Fruit fly (Drosophila melanogaster) whole organism, embryonic: Measurements from ENCODE around the gene CG18766.

Experiments
- Ada2b ChIP-seq: fragments of 200-800 bp; sonication (Bioruptor generic); IDR thresholded peaks from 2 replicates; pipeline ENCODE4 v1.3.6; 2022; ENCODE audit warnings: missing biosample characterization, missing genetic modification characterization
- BEAF-32 ChIP-seq: fragments of 200-800 bp; sonication (Bioruptor generic); optimal IDR thresholded peaks from 3 replicates; lab custom pipeline; 2017; ENCODE audit warnings: missing biosample characterization, missing genetic modification characterization, mild to moderate bottlenecking, moderate library complexity, missing genetic modification reagents
- CG10321 ChIP-seq: fragments of 200-800 bp; sonication (Bioruptor generic); IDR thresholded peaks from 2 replicates; pipeline ENCODE4 v1.3.6; 2022; ENCODE audit warnings: missing biosample characterization, missing genetic modification characterization
- CG11696 ChIP-seq: fragments of 200-800 bp; sonication (Bioruptor generic); IDR thresholded peaks from 2 replicates; pipeline ENCODE4 v1.3.6; 2022; ENCODE audit warnings: missing biosample characterization, missing genetic modification characterization
- CG12942 ChIP-seq: fragments of 200-800 bp; sonication (Bioruptor generic); optimal IDR thresholded peaks from 3 replicates; lab custom pipeline; 2016; ENCODE audit warnings: missing biosample characterization, missing genetic modification characterization
- CG17385 ChIP-seq: fragments of 200-800 bp; sonication (Bioruptor generic); optimal IDR thresholded peaks from 3 replicates; lab custom pipeline; 2018; ENCODE audit warnings: missing biosample characterization, mild to moderate bottlenecking, missing genetic modification characterization
- CG1792 ChIP-seq: fragments of 200-800 bp; sonication (Bioruptor generic); optimal IDR thresholded peaks from 2 replicates; lab custom pipeline; 2016; ENCODE audit warnings: missing biosample characterization, missing genetic modification characterization
- CG3726 ChIP-seq: fragments of 200-800 bp; sonication (Bioruptor generic); IDR thresholded peaks from 3 replicates; pipeline ENCODE4, ENCODE4 v1.3.6; 2022; ENCODE audit warnings: missing biosample characterization, missing genetic modification characterization
- CG6654 ChIP-seq: fragments of 200-800 bp; sonication (Bioruptor generic); optimal IDR thresholded peaks from 2 replicates; lab custom pipeline; 2017; ENCODE audit warnings: missing biosample characterization, mild to moderate bottlenecking, missing genetic modification characterization
- CG6765 ChIP-seq: fragments of 200-800 bp; sonication (Bioruptor generic); optimal IDR thresholded peaks from 3 replicates; lab custom pipeline; 2017; ENCODE audit warnings: missing biosample characterization, mild to moderate bottlenecking, missing genetic modification characterization
- CG7271 ChIP-seq: fragments of 200-800 bp; sonication (Bioruptor generic); optimal IDR thresholded peaks from 2 replicates; lab custom pipeline; 2018; ENCODE audit warnings: missing biosample characterization, mild to moderate bottlenecking, missing genetic modification characterization, moderate library complexity
- CG7839 ChIP-seq: fragments of 200-800 bp; sonication (Bioruptor generic); optimal IDR thresholded peaks from 3 replicates; lab custom pipeline; 2018; ENCODE audit warnings: missing biosample characterization, mild to moderate bottlenecking, missing genetic modification characterization, moderate library complexity
- CG7963 ChIP-seq: fragments of 200-800 bp; sonication (Bioruptor generic); IDR thresholded peaks from 3 replicates; pipeline ENCODE4 v1.3.6; 2022; ENCODE audit warnings: missing biosample characterization, missing genetic modification characterization; ENCODE audit not compliant: partially characterized antibody
- CG8281 ChIP-seq: fragments of 200-800 bp; sonication (Bioruptor generic); optimal IDR thresholded peaks from 2 replicates; lab custom pipeline; 2018; ENCODE audit warnings: missing biosample characterization, mild to moderate bottlenecking, missing genetic modification characterization, moderate library complexity
- CG9876 ChIP-seq: fragments of 200-800 bp; sonication (Bioruptor generic); optimal IDR thresholded peaks from 2 replicates; lab custom pipeline; 2016; ENCODE audit warnings: missing biosample characterization, missing genetic modification characterization
- D19B ChIP-seq: fragments of 200-800 bp; sonication (Bioruptor generic); optimal IDR thresholded peaks from 2 replicates; lab custom pipeline; 2017; ENCODE audit warnings: missing biosample characterization, mild to moderate bottlenecking, missing genetic modification characterization
- Ets97D ChIP-seq: fragments of 200-800 bp; sonication (Bioruptor generic); optimal IDR thresholded peaks from 3 replicates; lab custom pipeline; 2016; ENCODE audit warnings: missing biosample characterization, missing genetic modification characterization
- Fer3 ChIP-seq: fragments of 200-800 bp; sonication (Bioruptor generic); optimal IDR thresholded peaks from 2 replicates; lab custom pipeline; 2018; ENCODE audit warnings: missing biosample characterization, mild to moderate bottlenecking, missing genetic modification characterization, moderate library complexity
- H15 ChIP-seq: fragments of 200-800 bp; sonication (Bioruptor generic); IDR thresholded peaks from 3 replicates; pipeline ENCODE4 v1.3.6; 2022; ENCODE audit warnings: missing biosample characterization, missing genetic modification characterization
- Jarid2 ChIP-seq: fragments of 200-800 bp; sonication (Bioruptor generic); optimal IDR thresholded peaks from 3 replicates; lab custom pipeline; 2017; ENCODE audit warnings: mild to moderate bottlenecking, missing biosample characterization, missing genetic modification reagents, missing genetic modification characterization
- Lim3 ChIP-seq: fragments of 200-800 bp; sonication (Bioruptor generic); IDR thresholded peaks from 2 replicates; pipeline ENCODE4 v1.3.6; 2022; ENCODE audit warnings: missing biosample characterization, missing genetic modification characterization
- Med ChIP-seq: fragments of 200-800 bp; sonication (Bioruptor generic); peaks from one replicate; lab custom pipeline; 2016; ENCODE audit warnings: missing biosample characterization, missing genetic modification characterization, mild to moderate bottlenecking, inconsistent platforms, moderate library complexity
- Meics ChIP-seq: fragments of 200-800 bp; sonication (Bioruptor generic); optimal IDR thresholded peaks from 2 replicates; lab custom pipeline; 2017; ENCODE audit warnings: missing biosample characterization, mild to moderate bottlenecking, missing genetic modification characterization
- Oaz ChIP-seq: fragments of 200-800 bp; sonication (Bioruptor generic); IDR thresholded peaks from 2 replicates; pipeline ENCODE4 v1.3.6; 2022; ENCODE audit warnings: missing biosample characterization, missing genetic modification characterization
- Opbp ChIP-seq: fragments of 200-800 bp; sonication (Bioruptor generic); IDR thresholded peaks from 3 replicates; pipeline ENCODE4 v1.3.6; 2022; ENCODE audit warnings: missing biosample characterization, missing genetic modification characterization; ENCODE audit not compliant: partially characterized antibody
- PHDP ChIP-seq: fragments of 200-800 bp; sonication (Bioruptor generic); optimal IDR thresholded peaks from 3 replicates; lab custom pipeline; 2018; ENCODE audit warnings: missing biosample characterization, mild to moderate bottlenecking, missing genetic modification characterization, moderate library complexity
- Ravus ChIP-seq: fragments of 200-800 bp; sonication (Bioruptor generic); IDR thresholded peaks from 2 replicates; pipeline ENCODE4 v1.3.6; 2022; ENCODE audit warnings: missing biosample characterization, missing genetic modification characterization
- YL-1 ChIP-seq: fragments of 200-800 bp; sonication (Bioruptor generic); optimal IDR thresholded peaks from 3 replicates; lab custom pipeline; 2017; ENCODE audit warnings: missing biosample characterization, mild to moderate bottlenecking, missing genetic modification characterization
- chif ChIP-seq, 2 experiments: fragments of 200-800 bp; sonication (Bioruptor generic); optimal IDR thresholded peaks; 3 replicates each; lab custom pipeline; 2016; ENCODE audit warnings: missing biosample characterization in 2 of 2, missing genetic modification characterization in 2 of 2
- dmrt11E ChIP-seq: fragments of 200-800 bp; sonication (Bioruptor generic); optimal IDR thresholded peaks from 3 replicates; lab custom pipeline; 2018; ENCODE audit warnings: missing biosample characterization, mild to moderate bottlenecking, missing genetic modification characterization, moderate library complexity
- gcm ChIP-seq: fragments of 200-800 bp; sonication (Bioruptor generic); optimal IDR thresholded peaks from 2 replicates; lab custom pipeline; 2019; ENCODE audit warnings: missing biosample characterization, mild to moderate bottlenecking, missing genetic modification characterization, moderate library complexity
- grn ChIP-seq: fragments of 200-800 bp; sonication (Bioruptor generic); optimal IDR thresholded peaks from 3 replicates; lab custom pipeline; 2017; ENCODE audit warnings: missing biosample characterization, missing genetic modification characterization
- h ChIP-seq: fragments of >200 bp; optimal IDR thresholded peaks from 2 replicates; lab custom pipeline; 2017
- ham ChIP-seq: fragments of 200-800 bp; sonication (Bioruptor generic); IDR thresholded peaks from 2 replicates; pipeline ENCODE4 v1.3.6; 2022; ENCODE audit warnings: missing biosample characterization, missing genetic modification characterization
- hb ChIP-seq: fragments of 200-800 bp; sonication (Bioruptor generic); IDR thresholded peaks from 3 replicates; pipeline ENCODE4 v1.3.6; 2022; ENCODE audit warnings: missing biosample characterization, missing genetic modification characterization; ENCODE audit not compliant: partially characterized antibody
- insv ChIP-seq, 2 experiments: fragments of 200-800 bp; sonication (Bioruptor generic); optimal IDR thresholded peaks; 3 replicates each; lab custom pipeline; 2016 to 2018; ENCODE audit warnings: missing biosample characterization in 2 of 2, missing genetic modification characterization in 2 of 2
- org-1 ChIP-seq: fragments of 200-800 bp; sonication (Bioruptor generic); optimal IDR thresholded peaks from 2 replicates; lab custom pipeline; 2017; ENCODE audit warnings: missing biosample characterization, missing genetic modification characterization
- pan ChIP-seq, 4 experiments: fragments of >200 bp in 3 of 4; fragments of 200-800 bp in 1 of 4; sonication (Bioruptor generic) in 1 of 4; optimal IDR thresholded peaks in 3 of 4; IDR thresholded peaks in 1 of 4; 2 replicates each; pipeline versions ENCODE4 v1.3.6 to Lab custom; 2017 to 2022; ENCODE audit warnings: missing biosample characterization in 2 of 4, missing genetic modification characterization in 2 of 4, mixed read lengths in 1 of 4
- pb ChIP-seq: fragments of 200-800 bp; sonication (Bioruptor generic); optimal IDR thresholded peaks from 3 replicates; lab custom pipeline; 2016; ENCODE audit warnings: missing biosample characterization, missing genetic modification characterization
- pzg ChIP-seq: fragments of 200-800 bp; sonication (Bioruptor generic); optimal IDR thresholded peaks from 3 replicates; lab custom pipeline; 2018; ENCODE audit warnings: missing biosample characterization, mild to moderate bottlenecking, missing genetic modification characterization, moderate library complexity
- ranshi ChIP-seq: fragments of 200-800 bp; sonication (Bioruptor generic); IDR thresholded peaks from 2 replicates; pipeline ENCODE4 v1.3.6; 2022; ENCODE audit warnings: missing biosample characterization, missing genetic modification characterization
- seq ChIP-seq: fragments of 200-800 bp; sonication (Bioruptor generic); IDR thresholded peaks from 2 replicates; pipeline ENCODE4 v1.3.6; 2022; ENCODE audit warnings: missing biosample characterization, missing genetic modification characterization
- slp2 ChIP-seq: fragments of 200-800 bp; sonication (Bioruptor generic); optimal IDR thresholded peaks from 2 replicates; lab custom pipeline; 2016; ENCODE audit warnings: missing biosample characterization, missing genetic modification characterization
- tap ChIP-seq: fragments of 200-800 bp; optimal IDR thresholded peaks from 3 replicates; lab custom pipeline; 2019; ENCODE audit warnings: missing biosample characterization, mild to moderate bottlenecking, missing genetic modification characterization, moderate library complexity
- tgo ChIP-seq: fragments of 200-800 bp; sonication (Bioruptor generic); IDR thresholded peaks from 3 replicates; pipeline ENCODE4 v1.3.6; 2022; ENCODE audit warnings: missing biosample characterization, missing genetic modification characterization
- ttk ChIP-seq: fragments of 200-800 bp; sonication (Bioruptor generic); IDR thresholded peaks from 2 replicates; pipeline ENCODE4 v2.1.2; 2022; ENCODE audit warnings: missing biosample characterization, missing genetic modification characterization
- vnd ChIP-seq: fragments of 200-800 bp; sonication (Bioruptor generic); IDR thresholded peaks from 3 replicates; pipeline ENCODE4 v1.3.6; 2022; ENCODE audit warnings: missing biosample characterization, missing genetic modification characterization; ENCODE audit not compliant: partially characterized antibody
- wdn ChIP-seq: fragments of 200-800 bp; sonication (Bioruptor generic); IDR thresholded peaks from 2 replicates; pipeline ENCODE4 v1.3.6; 2022; ENCODE audit warnings: missing biosample characterization, missing genetic modification characterization

Gene CG18766

DNA sequence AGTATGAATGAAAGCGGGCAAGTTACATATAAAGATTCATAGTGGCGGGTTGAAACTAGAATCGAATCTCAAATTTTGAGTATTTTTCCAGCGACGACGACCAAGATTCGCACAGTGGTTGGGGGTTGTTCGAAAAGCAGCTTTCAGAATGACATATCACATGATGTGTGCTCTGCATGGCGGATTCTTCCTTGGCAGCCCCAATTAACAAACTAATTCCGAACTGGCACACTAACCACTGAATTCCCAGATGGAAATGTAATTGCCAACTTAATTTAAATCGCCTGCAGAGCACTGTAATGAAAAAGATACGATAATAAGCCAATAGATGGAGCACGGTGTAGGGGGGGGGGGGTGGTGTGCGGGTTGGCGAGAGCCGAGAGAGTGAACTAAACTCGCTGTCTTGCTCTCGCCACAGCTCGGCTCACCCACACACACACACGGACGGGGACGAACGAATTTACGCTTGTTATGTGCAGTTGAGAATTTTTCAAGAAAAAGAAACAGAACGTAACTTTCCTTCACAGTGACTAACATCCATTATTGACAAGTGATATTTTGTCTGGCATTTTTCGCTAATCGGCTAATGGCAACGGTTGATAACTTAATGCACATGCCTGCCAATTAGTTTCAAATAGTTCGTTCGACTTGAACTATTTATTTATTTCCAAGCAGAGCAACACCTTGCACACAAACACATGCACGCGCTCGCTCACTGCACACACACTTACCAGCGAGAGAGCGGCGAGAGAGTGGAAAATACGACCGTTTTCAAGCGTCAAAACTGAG, 36.2 kb upstream of the CG18766 start (continued):
- TF ChIP-seq CG6654 (GFP tag; lab: Kevin White, UChicago) (peak; percentile 86), CG7839 (tag; lab: Kevin White, UChicago) (peak; percentile 97), Ets97D (GFP tag; lab: Kevin White, UChicago) (peak; percentile 75), CG12942 (GFP tag; lab: Kevin White, UChicago) (peak; percentile 94), gcm (GFP tag; lab: Kevin White, UChicago) (peak; percentile 90), Jarid2 (GFP tag; lab: Kevin White, UChicago) (peak; percentile 83), CG8281 (tag; lab: Kevin White, UChicago) (peak; percentile 79), dmrt11E (tag; lab: Kevin White, UChicago) (peak; percentile 88), CG7271 (tag; lab: Kevin White, UChicago) (peak; percentile 27), Fer3 (tag; lab: Kevin White, UChicago) (peak; percentile 96), CG17385 (GFP tag; lab: Kevin White, UChicago) (peak; percentile 91), Ravus (GFP tag; lab: Robert Waterston, UW) (peak; percentile 92), insv (GFP tag; optimal IDR thresholded peaks at IDR 0.05; lab: Kevin White, UChicago) (peak; percentile 28 to 41), BEAF-32 (GFP tag; lab: Kevin White, UChicago) (peak; percentile 27), hb (0 out of 3 replicates have a peak, but pooled peaks have one; percentile 54), h (lab: Kevin White, UChicago) (no peak), H15 (GFP tag; lab: Robert Waterston, UW) (peak; percentile 97), Oaz (peak; percentile 96), YL-1 (GFP tag; lab: Kevin White, UChicago) (peak; percentile 89), Ada2b (GFP tag; lab: Robert Waterston, UW) (peak; percentile 98), org-1 (GFP tag; lab: Kevin White, UChicago) (peak; percentile 97), Lim3 (GFP tag; lab: Robert Waterston, UW) (peak; percentile 86), CG1792 (peak; percentile 92), ham (GFP tag; lab: Robert Waterston, UW) (peak; percentile 91; the same call in 1 of the 2 replicates), CG11696 (peak; percentile 91), pb (peak; percentile 94), PHDP (tag; lab: Kevin White, UChicago) (peak; percentile 97), grn (peak; percentile 76), wdn (peak; percentile 97), chif (GFP tag; optimal IDR thresholded peaks at IDR 0.05; lab: Kevin White, UChicago) (peak; percentile 94), CG9876 (GFP tag; lab: Kevin White, UChicago) (peak; percentile 90), ttk (peak; percentile 95), CG10321 (GFP tag; lab: Robert Waterston, UW) (peak; percentile 74), CG6765 (peak; percentile 90), tap (tag; lab: Kevin White, UChicago) (peak; percentile 86), D19B (peak; percentile 92), CG3726 (peak; percentile 96), Opbp (GFP tag; lab: Robert Waterston, UW) (peak; percentile 68), pan (optimal IDR thresholded peaks at IDR 0.05; lab: Kevin White, UChicago) (no peak), pan (GFP tag; optimal IDR thresholded peaks at IDR 0.05 in 1 of 2, IDR thresholded peaks at IDR 0.05 in 1 of 2) (peak in 1 of 2 experiments; percentile 98), seq (GFP tag; lab: Robert Waterston, UW) (peak; percentile 98), CG7963 (GFP tag; lab: Robert Waterston, UW) (peak; percentile 54; the same call in 1 of the 3 replicates), Meics (GFP tag; lab: Kevin White, UChicago) (peak; percentile 97), Med (GFP tag; lab: Kevin White, UChicago) (peak; percentile 100), pzg (GFP tag; lab: Kevin White, UChicago) (peak; percentile 39), vnd (GFP tag; lab: Robert Waterston, UW) (peak; percentile 59; the same call in 2 of the 3 replicates), ranshi (GFP tag; lab: Robert Waterston, UW) (peak; percentile 98), slp2 (peak; percentile 92), tgo (GFP tag; lab: Robert Waterston, UW) (peak; percentile 97)
